Fruit fly (Drosophila melanogaster) whole organism, embryonic: ENCODE measurements around the gene Crg-1.
A peak's percentile ranks its signal among the peaks of the same experiment; 100 is the strongest.

Experiments
- Ada2b ChIP-seq: fragments of 200-800 bp; sonication (Bioruptor generic); IDR thresholded peaks from 2 replicates; pipeline ENCODE4 v1.3.6; 2022; ENCODE audit warnings: missing biosample characterization, missing genetic modification characterization
- Adf1 ChIP-seq: fragments of 200-800 bp; sonication (Bioruptor generic); IDR thresholded peaks from 2 replicates; pipeline ENCODE4 v1.3.6; 2022; ENCODE audit warnings: missing biosample characterization, missing genetic modification characterization
- BEAF-32 ChIP-seq: fragments of 200-800 bp; sonication (Bioruptor generic); optimal IDR thresholded peaks from 3 replicates; lab custom pipeline; 2017; ENCODE audit warnings: missing biosample characterization, missing genetic modification characterization, mild to moderate bottlenecking, moderate library complexity, missing genetic modification reagents
- Bteb2 ChIP-seq: fragments of 200-800 bp; sonication (Bioruptor generic); optimal IDR thresholded peaks from 2 replicates; lab custom pipeline; 2016; ENCODE audit warnings: missing biosample characterization, missing genetic modification characterization
- CG10321 ChIP-seq: fragments of 200-800 bp; sonication (Bioruptor generic); IDR thresholded peaks from 2 replicates; pipeline ENCODE4 v1.3.6; 2022; ENCODE audit warnings: missing biosample characterization, missing genetic modification characterization
- CG12744 ChIP-seq: fragments of 200-800 bp; sonication (Bioruptor generic); optimal IDR thresholded peaks from 2 replicates; lab custom pipeline; 2016; ENCODE audit warnings: missing biosample characterization, missing genetic modification characterization
- CG15601 ChIP-seq: fragments of 200-800 bp; sonication (Bioruptor generic); optimal IDR thresholded peaks from 3 replicates; lab custom pipeline; 2019; ENCODE audit warnings: missing biosample characterization, mild to moderate bottlenecking, missing genetic modification characterization, moderate library complexity
- CG16813 ChIP-seq: fragments of 200-800 bp; sonication (Bioruptor generic); IDR thresholded peaks from 3 replicates; pipeline ENCODE4 v1.3.6; 2022; ENCODE audit warnings: missing biosample characterization, missing genetic modification characterization; ENCODE audit not compliant: partially characterized antibody
- CG17361 ChIP-seq: fragments of 200-800 bp; sonication (Bioruptor generic); IDR thresholded peaks from 3 replicates; pipeline ENCODE4 v1.3.6; 2022; ENCODE audit warnings: missing biosample characterization, missing genetic modification characterization
- CG17568 ChIP-seq: fragments of 200-800 bp; sonication (Bioruptor generic); optimal IDR thresholded peaks from 2 replicates; lab custom pipeline; 2018; ENCODE audit warnings: missing biosample characterization, mild to moderate bottlenecking, missing genetic modification characterization, moderate library complexity
- CG2889 ChIP-seq: fragments of 200-800 bp; sonication (Bioruptor generic); IDR thresholded peaks from 3 replicates; pipeline ENCODE4 v1.3.6; 2022; ENCODE audit warnings: missing biosample characterization, missing genetic modification characterization
- CG31224 ChIP-seq: fragments of 200-800 bp; sonication (Bioruptor generic); IDR thresholded peaks from 2 replicates; pipeline ENCODE4 v1.3.6; 2022; ENCODE audit warnings: missing biosample characterization, missing genetic modification characterization
- CG4617 ChIP-seq: fragments of 200-800 bp; sonication (Bioruptor generic); optimal IDR thresholded peaks from 3 replicates; lab custom pipeline; 2016; ENCODE audit warnings: missing biosample characterization, missing genetic modification characterization, borderline replicate concordance
- CG6791 ChIP-seq: fragments of 200-800 bp; sonication (Bioruptor generic); IDR thresholded peaks from 3 replicates; pipeline ENCODE4 v1.3.6; 2022; ENCODE audit warnings: missing biosample characterization, missing genetic modification characterization; ENCODE audit not compliant: partially characterized antibody
- CkIIα-i1 ChIP-seq: fragments of 200-800 bp; sonication (Bioruptor generic); IDR thresholded peaks from 2 replicates; pipeline ENCODE4 v1.3.6; 2022; ENCODE audit warnings: missing biosample characterization, missing genetic modification characterization
- Dll ChIP-seq: fragments of 200-800 bp; sonication (Bioruptor generic); IDR thresholded peaks from 4 replicates; pipeline ENCODE4 v1.3.6; 2022; ENCODE audit warnings: missing biosample characterization, missing genetic modification characterization; ENCODE audit not compliant: partially characterized antibody
- Fer1 ChIP-seq: fragments of 200-800 bp; sonication (Bioruptor generic); optimal IDR thresholded peaks from 2 replicates; lab custom pipeline; 2017; ENCODE audit warnings: missing biosample characterization, mild to moderate bottlenecking, missing genetic modification characterization
- HmgZ ChIP-seq: fragments of 200-800 bp; sonication (Bioruptor generic); optimal IDR thresholded peaks from 2 replicates; lab custom pipeline; 2018; ENCODE audit warnings: missing biosample characterization, mild to moderate bottlenecking, missing genetic modification characterization
- Hr51 ChIP-seq, 2 experiments: fragments of 200-800 bp; sonication (Bioruptor generic); optimal IDR thresholded peaks; 2 replicates in 1 of 2; 3 replicates in 1 of 2; lab custom pipeline; 2016 to 2018; ENCODE audit warnings: missing biosample characterization in 2 of 2, missing genetic modification characterization in 2 of 2, mild to moderate bottlenecking in 1 of 2, moderate library complexity in 1 of 2
- Myb ChIP-seq: fragments of 200-800 bp; sonication (Bioruptor generic); optimal IDR thresholded peaks from 2 replicates; lab custom pipeline; 2016; ENCODE audit warnings: missing biosample characterization, missing genetic modification characterization
- NFAT ChIP-seq: fragments of 200-800 bp; sonication (Bioruptor generic); IDR thresholded peaks from 2 replicates; pipeline ENCODE4 v1.3.6; 2022; ENCODE audit warnings: missing biosample characterization, missing genetic modification characterization
- Opbp ChIP-seq: fragments of 200-800 bp; sonication (Bioruptor generic); IDR thresholded peaks from 3 replicates; pipeline ENCODE4 v1.3.6; 2022; ENCODE audit warnings: missing biosample characterization, missing genetic modification characterization; ENCODE audit not compliant: partially characterized antibody
- Pdp1 ChIP-seq, 2 experiments: fragments of 200-800 bp; sonication (Bioruptor generic); optimal IDR thresholded peaks; 3 replicates each; lab custom pipeline; 2016; ENCODE audit warnings: missing biosample characterization in 2 of 2, missing genetic modification characterization in 2 of 2, mild to moderate bottlenecking in 1 of 2, moderate library complexity in 1 of 2
- Six4 ChIP-seq: fragments of 200-800 bp; sonication (Bioruptor generic); optimal IDR thresholded peaks from 2 replicates; lab custom pipeline; 2016; ENCODE audit warnings: missing biosample characterization, missing genetic modification characterization
- Ssrp ChIP-seq: fragments of 200-800 bp; sonication (Bioruptor generic); optimal IDR thresholded peaks from 2 replicates; lab custom pipeline; 2018; ENCODE audit warnings: missing biosample characterization, mild to moderate bottlenecking, missing genetic modification characterization, moderate library complexity
- Tbp ChIP-seq: fragments of >200 bp; optimal IDR thresholded peaks from 2 replicates; lab custom pipeline; 2018; ENCODE audit warnings: missing biosample characterization, missing genetic modification characterization
- Trl ChIP-seq, 3 experiments: fragments of >200 bp in 2 of 3; fragments of 200-800 bp in 1 of 3; sonication (Bioruptor generic) in 1 of 3; optimal IDR thresholded peaks; 2 replicates in 1 of 3; 3 replicates in 2 of 3; lab custom pipeline; 2016 to 2017; ENCODE audit warnings: missing biosample characterization in 1 of 3, missing genetic modification characterization in 1 of 3
- abd-A ChIP-seq: fragments of 200-800 bp; sonication (Bioruptor generic); optimal IDR thresholded peaks from 3 replicates; lab custom pipeline; 2019; ENCODE audit warnings: missing biosample characterization, mild to moderate bottlenecking, missing genetic modification characterization, moderate library complexity
- al ChIP-seq: fragments of 200-800 bp; sonication (Bioruptor generic); IDR thresholded peaks from 2 replicates; pipeline ENCODE4 v1.3.6; 2022; ENCODE audit warnings: missing biosample characterization, missing genetic modification characterization
- amos ChIP-seq: fragments of 200-800 bp; sonication (Bioruptor generic); IDR thresholded peaks from 2 replicates; pipeline ENCODE4 v1.3.6; 2022; ENCODE audit warnings: missing biosample characterization, missing genetic modification characterization; ENCODE audit not compliant: partially characterized antibody
- ara ChIP-seq: fragments of 200-800 bp; sonication (Bioruptor generic); IDR thresholded peaks from 2 replicates; pipeline ENCODE4 v1.3.6; 2022; ENCODE audit warnings: missing biosample characterization, missing genetic modification characterization
- ash1 ChIP-seq: fragments of 200-800 bp; sonication (Bioruptor generic); optimal IDR thresholded peaks from 2 replicates; lab custom pipeline; 2018; ENCODE audit warnings: missing biosample characterization, mild to moderate bottlenecking, missing genetic modification characterization
- fru ChIP-seq: fragments of >200 bp; optimal IDR thresholded peaks from 2 replicates; lab custom pipeline; 2017
- ftz-f1 ChIP-seq: fragments of 200-800 bp; sonication (Bioruptor generic); optimal IDR thresholded peaks from 2 replicates; lab custom pipeline; 2016; ENCODE audit warnings: missing biosample characterization, missing genetic modification characterization
- jigr1 ChIP-seq: fragments of 200-800 bp; sonication (Bioruptor generic); IDR thresholded peaks from 3 replicates; pipeline ENCODE4 v1.3.6; 2022; ENCODE audit warnings: missing biosample characterization, missing genetic modification characterization
- lilli ChIP-seq: fragments of 200-800 bp; sonication (Bioruptor generic); optimal IDR thresholded peaks from 3 replicates; lab custom pipeline; 2016; ENCODE audit warnings: missing biosample characterization, missing genetic modification characterization
- nau ChIP-seq: fragments of 200-800 bp; sonication (Bioruptor generic); optimal IDR thresholded peaks from 3 replicates; lab custom pipeline; 2017; ENCODE audit warnings: missing biosample characterization, mild to moderate bottlenecking, missing genetic modification characterization, missing genetic modification reagents
- nerfin-1 ChIP-seq: fragments of 200-800 bp; sonication (Bioruptor generic); optimal IDR thresholded peaks from 3 replicates; lab custom pipeline; 2019; ENCODE audit warnings: missing biosample characterization, mild to moderate bottlenecking, missing genetic modification characterization, moderate library complexity
- p53 ChIP-seq: fragments of 200-800 bp; sonication (Bioruptor generic); optimal IDR thresholded peaks from 2 replicates; lab custom pipeline; 2016; ENCODE audit warnings: missing biosample characterization, missing genetic modification characterization
- pros ChIP-seq: fragments of 200-800 bp; sonication (Bioruptor generic); optimal IDR thresholded peaks from 3 replicates; lab custom pipeline; 2019; ENCODE audit warnings: missing biosample characterization, mild to moderate bottlenecking, missing genetic modification characterization, moderate library complexity
- pum ChIP-seq: fragments of 200-800 bp; sonication (Bioruptor generic); optimal IDR thresholded peaks from 2 replicates; lab custom pipeline; 2016; ENCODE audit warnings: missing biosample characterization, missing genetic modification characterization
- row ChIP-seq: fragments of 200-800 bp; sonication (Bioruptor generic); IDR thresholded peaks from 3 replicates; pipeline ENCODE4 v1.3.6; 2022; ENCODE audit warnings: missing biosample characterization, missing genetic modification characterization
- run ChIP-seq: fragments of 200-800 bp; sonication (Bioruptor generic); optimal IDR thresholded peaks from 3 replicates; lab custom pipeline; 2018; ENCODE audit warnings: missing biosample characterization, mild to moderate bottlenecking, missing genetic modification characterization
- salm ChIP-seq: fragments of 200-800 bp; sonication (Bioruptor generic); optimal IDR thresholded peaks from 2 replicates; lab custom pipeline; 2018; ENCODE audit warnings: missing biosample characterization, mild to moderate bottlenecking, missing genetic modification characterization
- sens-2 ChIP-seq: fragments of 200-800 bp; sonication (Bioruptor generic); IDR thresholded peaks from 2 replicates; pipeline ENCODE4 v1.3.6; 2022; ENCODE audit warnings: missing biosample characterization, missing genetic modification characterization
- vnd ChIP-seq: fragments of 200-800 bp; sonication (Bioruptor generic); IDR thresholded peaks from 3 replicates; pipeline ENCODE4 v1.3.6; 2022; ENCODE audit warnings: missing biosample characterization, missing genetic modification characterization; ENCODE audit not compliant: partially characterized antibody
- wdn ChIP-seq: fragments of 200-800 bp; sonication (Bioruptor generic); IDR thresholded peaks from 2 replicates; pipeline ENCODE4 v1.3.6; 2022; ENCODE audit warnings: missing biosample characterization, missing genetic modification characterization
- wor ChIP-seq: fragments of 200-800 bp; sonication (Bioruptor generic); IDR thresholded peaks from 2 replicates; pipeline ENCODE4 v1.3.6; 2022; ENCODE audit warnings: missing biosample characterization, missing genetic modification characterization
- yki ChIP-seq: fragments of >200 bp; optimal IDR thresholded peaks from 3 replicates; lab custom pipeline; 2018

Gene Crg-1

dm6 chrX:3779686-3780407 lies 13.2 kb upstream of the Crg-1 start (continued):
- TF ChIP-seq p53 (GFP tag; lab: Kevin White, UChicago) (peak; percentile 29), CkIIα-i1 (no peak), pros (GFP tag; lab: Kevin White, UChicago) (peak; percentile 91), amos (GFP tag; lab: Robert Waterston, UW) (no peak; the same call in 1 of the 2 replicates), CG6791 (GFP tag; lab: Robert Waterston, UW) (no peak), wor (GFP tag; lab: Robert Waterston, UW) (no peak), row (peak; percentile 29; the same call in 1 of the 3 replicates), CG4617 (GFP tag; lab: Kevin White, UChicago) (no peak), nau (GFP tag; lab: Kevin White, UChicago) (no peak), CG10321 (no peak), Ada2b (no peak), abd-A (tag; lab: Kevin White, UChicago) (peak; percentile 18), Bteb2 (GFP tag; lab: Kevin White, UChicago) (no peak), Dll (GFP tag; lab: Robert Waterston, UW) (peak; percentile 35; the same call in 1 of the 4 replicates), nerfin-1 (tag; lab: Kevin White, UChicago) (peak; percentile 57), vnd (GFP tag; lab: Robert Waterston, UW) (no peak), fru (peak; percentile 48), ftz-f1 (GFP tag; lab: Kevin White, UChicago) (peak; percentile 17), yki (lab: Kevin White, UChicago) (peak; percentile 77), Pdp1 (GFP tag; optimal IDR thresholded peaks at IDR 0.05; lab: Kevin White, UChicago) (no peak), Six4 (GFP tag; lab: Kevin White, UChicago) (no peak), CG15601 (tag; lab: Kevin White, UChicago) (no peak), BEAF-32 (no peak), Tbp (GFP tag; lab: Kevin White, UChicago) (no peak), Opbp (GFP tag; lab: Robert Waterston, UW) (no peak), Trl (optimal IDR thresholded peaks at IDR 0.05; lab: Kevin White, UChicago) (peak; percentile 94), Trl (GFP tag; optimal IDR thresholded peaks at IDR 0.05; lab: Kevin White, UChicago) (peak; percentile 46), wdn (GFP tag; lab: Robert Waterston, UW) (no peak), Hr51 (GFP tag; optimal IDR thresholded peaks at IDR 0.05; lab: Kevin White, UChicago) (no peak), jigr1 (no peak), CG2889 (GFP tag; lab: Robert Waterston, UW) (no peak), ash1 (GFP tag; lab: Kevin White, UChicago) (no peak), salm (tag; lab: Kevin White, UChicago) (no peak), CG17361 (GFP tag; lab: Robert Waterston, UW) (no peak), pum (GFP tag; lab: Kevin White, UChicago) (no peak), NFAT (GFP tag; lab: Robert Waterston, UW) (peak; percentile 2; the same call in 1 of the 2 replicates), run (tag; lab: Kevin White, UChicago) (no peak), CG17568 (peak; percentile 42), CG16813 (no peak), HmgZ (tag; lab: Kevin White, UChicago) (no peak), sens-2 (GFP tag; lab: Robert Waterston, UW) (no peak), lilli (GFP tag; lab: Kevin White, UChicago) (peak; percentile 13), Ssrp (tag; lab: Kevin White, UChicago) (no peak), al (no peak), Fer1 (GFP tag; lab: Kevin White, UChicago) (peak; percentile 23), Adf1 (GFP tag; lab: Robert Waterston, UW) (peak; percentile 91), CG31224 (0 out of 2 replicates have a peak, but pooled peaks have one; percentile 9), CG12744 (GFP tag; lab: Kevin White, UChicago) (no peak), Myb (GFP tag; lab: Kevin White, UChicago) (peak; percentile 10), ara (GFP tag; lab: Robert Waterston, UW) (no peak)
